ENCODE assay signal across 5 fruit fly cellular contexts in the genomic region with DNA sequence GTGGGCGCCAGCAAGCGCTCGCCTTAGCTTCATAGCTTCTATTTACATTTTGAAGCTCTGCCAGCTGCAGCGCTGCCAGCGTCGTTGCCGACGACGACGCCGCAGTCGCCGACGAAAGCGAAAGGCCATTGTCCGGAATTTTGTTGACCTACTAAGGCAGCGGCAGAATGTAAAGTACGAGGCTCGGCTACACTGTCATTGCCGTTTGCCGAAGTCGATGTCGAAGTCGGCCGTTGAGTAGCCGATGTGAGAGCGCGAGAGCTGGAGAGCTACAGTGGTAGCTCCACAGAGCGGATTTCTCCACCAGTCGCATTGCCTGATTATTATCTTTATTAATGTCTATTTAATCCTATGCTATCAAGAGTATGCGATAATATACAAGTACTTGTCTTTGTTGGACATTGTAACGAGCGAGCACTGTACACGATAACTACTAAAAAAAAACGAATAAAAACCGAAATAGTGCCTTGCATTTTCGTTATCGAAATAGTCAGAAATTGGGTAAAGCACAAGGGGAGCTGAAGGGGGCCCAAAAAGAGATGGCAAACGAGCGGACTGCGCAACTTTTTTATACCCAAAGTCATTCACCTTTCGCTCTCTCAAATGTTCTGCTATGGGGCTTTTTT.
TF ChIP-seq lines count a peak whose summit lies in the region.

No protein-coding gene starts in this region.

TF ChIP-seq in whole organism, adult, 20 proteins besides CTCF, POLR2A, EP300 and RAD21 (continued from another document):
- TF ChIP-seq bab1 (GFP tag; optimal IDR thresholded peaks at IDR 0.05; lab: Kevin White, UChicago) (peak; percentile 94), Crg-1 (GFP tag; optimal IDR thresholded peaks at IDR 0.05; lab: Kevin White, UChicago) (peak; percentile 82), Hr96 (GFP tag; optimal IDR thresholded peaks at IDR 0.05; lab: Kevin White, UChicago) (peak; percentile 95), ovo (GFP tag; optimal IDR thresholded peaks at IDR 0.05; lab: Kevin White, UChicago) (peak; percentile 55)

TF ChIP-seq in whole organism, embryonic, 481 proteins besides CTCF, POLR2A, EP300 and RAD21 (continued from another document and continues in another):
- TF ChIP-seq CG2202 (tag; optimal IDR thresholded peaks at IDR 0.05; lab: Kevin White, UChicago) (peak; percentile 42), H15 (GFP tag; IDR thresholded peaks at IDR 0.05; lab: Robert Waterston, UW) (peak; percentile 95), z (GFP tag; IDR thresholded peaks at IDR 0.05; lab: Robert Waterston, UW) (peak; percentile 48; the same call in 1 of the 3 replicates), ken (GFP tag; IDR thresholded peaks at IDR 0.05; lab: Robert Waterston, UW) (peak; percentile 98), ranshi (GFP tag; IDR thresholded peaks at IDR 0.05; lab: Robert Waterston, UW) (peak; percentile 96), dimm (GFP tag; IDR thresholded peaks at IDR 0.05; lab: Robert Waterston, UW) (peak; percentile 89), Mad (GFP tag; optimal IDR thresholded peaks at IDR 0.05; lab: Kevin White, UChicago) (peak; percentile 91), ash1 (GFP tag; optimal IDR thresholded peaks at IDR 0.05; lab: Kevin White, UChicago) (peak; percentile 32), sqz (GFP tag; optimal IDR thresholded peaks at IDR 0.05; lab: Kevin White, UChicago) (peak; percentile 97), yki (optimal IDR thresholded peaks at IDR 0.05; lab: Kevin White, UChicago) (no peak), CG13287 (GFP tag; IDR thresholded peaks at IDR 0.05; lab: Robert Waterston, UW; ENCODE audit: partially characterized antibody) (0 out of 2 replicates have a peak, but pooled peaks have one; percentile 24), tna (GFP tag; IDR thresholded peaks at IDR 0.05; lab: Robert Waterston, UW; ENCODE audit: partially characterized antibody) (no peak), CG15269 (tag; optimal IDR thresholded peaks at IDR 0.05; lab: Kevin White, UChicago) (peak; percentile 97), chm (GFP tag; IDR thresholded peaks at IDR 0.05; lab: Robert Waterston, UW) (peak; percentile 93), Doc2 (GFP tag; IDR thresholded peaks at IDR 0.05; lab: Robert Waterston, UW) (peak; percentile 87), B-H1 (GFP tag; IDR thresholded peaks at IDR 0.05; lab: Robert Waterston, UW) (peak; percentile 94), Aef1 (GFP tag; IDR thresholded peaks at IDR 0.05; lab: Robert Waterston, UW) (peak; percentile 97), CG33557 (GFP tag; optimal IDR thresholded peaks at IDR 0.05; lab: Kevin White, UChicago) (peak; percentile 13), Camta (GFP tag; optimal IDR thresholded peaks at IDR 0.05; lab: Kevin White, UChicago) (peak; percentile 88), chif (GFP tag; optimal IDR thresholded peaks at IDR 0.05; lab: Kevin White, UChicago) (peak; percentile 88 to 94), pzg (GFP tag; optimal IDR thresholded peaks at IDR 0.05; lab: Kevin White, UChicago) (peak; percentile 8), Nf-YB (GFP tag; optimal IDR thresholded peaks at IDR 0.05; lab: Kevin White, UChicago) (peak; percentile 74), Hmx (GFP tag; optimal IDR thresholded peaks at IDR 0.05; lab: Kevin White, UChicago) (peak; percentile 71), CG10366 (GFP tag; IDR thresholded peaks at IDR 0.05; lab: Robert Waterston, UW) (peak; percentile 97), br (optimal IDR thresholded peaks at IDR 0.05; lab: Kevin White, UChicago) (no peak), scrt (GFP tag; optimal IDR thresholded peaks at IDR 0.05; lab: Kevin White, UChicago) (peak; percentile 87), CG17328 (GFP tag; IDR thresholded peaks at IDR 0.05; lab: Robert Waterston, UW) (peak; percentile 94), Drgx (GFP tag; IDR thresholded peaks at IDR 0.05; lab: Robert Waterston, UW) (peak; percentile 97), rib (GFP tag; IDR thresholded peaks at IDR 0.05; lab: Robert Waterston, UW) (peak; percentile 84)

TF ChIP-seq in whole organism, prepupa, 60 proteins besides CTCF, POLR2A, EP300 and RAD21 (continued from another document and continues in another):
- TF ChIP-seq dac (GFP tag; optimal IDR thresholded peaks at IDR 0.05; lab: Kevin White, UChicago) (peak; percentile 82), Smox (GFP tag; optimal IDR thresholded peaks at IDR 0.05; lab: Kevin White, UChicago) (peak; percentile 72), esn (GFP tag; optimal IDR thresholded peaks at IDR 0.05; lab: Kevin White, UChicago) (peak; percentile 82), CG6276 (GFP tag; optimal IDR thresholded peaks at IDR 0.05; lab: Kevin White, UChicago) (peak; percentile 91), CG10669 (GFP tag; optimal IDR thresholded peaks at IDR 0.05; lab: Kevin White, UChicago) (peak; percentile 55), Eip75B (GFP tag; optimal IDR thresholded peaks at IDR 0.05; lab: Kevin White, UChicago) (peak; percentile 84), fd85E (GFP tag; optimal IDR thresholded peaks at IDR 0.05; lab: Kevin White, UChicago) (peak; percentile 38), CG3919 (GFP tag; optimal IDR thresholded peaks at IDR 0.05; lab: Kevin White, UChicago) (peak; percentile 90), CG32006 (GFP tag; optimal IDR thresholded peaks at IDR 0.05; lab: Kevin White, UChicago) (peak; percentile 92), fkh (GFP tag; optimal IDR thresholded peaks at IDR 0.05; lab: Kevin White, UChicago) (peak; percentile 74), CG1621 (tag; optimal IDR thresholded peaks at IDR 0.05; lab: Kevin White, UChicago) (peak; percentile 27), CG3032 (tag; optimal IDR thresholded peaks at IDR 0.05; lab: Kevin White, UChicago) (peak; percentile 44), Eip78C (GFP tag; lab: Kevin White, UChicago) (peak; percentile 96), achi (GFP tag; optimal IDR thresholded peaks at IDR 0.05; lab: Kevin White, UChicago) (peak; percentile 85), Ets21C (GFP tag; optimal IDR thresholded peaks at IDR 0.05; lab: Kevin White, UChicago) (peak; percentile 59), CG6808 (GFP tag; optimal IDR thresholded peaks at IDR 0.05; lab: Kevin White, UChicago) (peak; percentile 27), CG6163 (GFP tag; IDR thresholded peaks at IDR 0.05; lab: Robert Waterston, UW) (peak; percentile 95), svp (GFP tag; lab: Kevin White, UChicago) (peak; percentile 91), cyc (GFP tag; optimal IDR thresholded peaks at IDR 0.05; lab: Kevin White, UChicago) (peak; percentile 81), CG15336 (GFP tag; IDR thresholded peaks at IDR 0.05; lab: Robert Waterston, UW) (peak; percentile 95), Hr39 (GFP tag; optimal IDR thresholded peaks at IDR 0.05; lab: Kevin White, UChicago) (peak; percentile 82), CG8632 (GFP tag; optimal IDR thresholded peaks at IDR 0.05; lab: Kevin White, UChicago) (peak; percentile 82), CG6854 (GFP tag; optimal IDR thresholded peaks at IDR 0.05; lab: Kevin White, UChicago) (peak; percentile 1), salr (GFP tag; optimal IDR thresholded peaks at IDR 0.05; lab: Kevin White, UChicago) (peak; percentile 30 to 75), topi (GFP tag; optimal IDR thresholded peaks at IDR 0.05; lab: Kevin White, UChicago) (peak; percentile 76), vri (GFP tag; optimal IDR thresholded peaks at IDR 0.05; lab: Kevin White, UChicago) (peak; percentile 69), CG8119 (GFP tag; IDR thresholded peaks at IDR 0.05; lab: Robert Waterston, UW) (peak; percentile 93), CG6792 (GFP tag; optimal IDR thresholded peaks at IDR 0.05; lab: Kevin White, UChicago) (peak; percentile 88), CG11902 (GFP tag; optimal IDR thresholded peaks at IDR 0.05; lab: Kevin White, UChicago) (peak; percentile 88), spab (GFP tag; optimal IDR thresholded peaks at IDR 0.05; lab: Kevin White, UChicago) (peak; percentile 38), CG34406 (GFP tag; optimal IDR thresholded peaks at IDR 0.05; lab: Kevin White, UChicago) (peak; percentile 81)

TF ChIP-seq in whole organism, pupa, 21 proteins besides CTCF, POLR2A, EP300 and RAD21 (continued from another document):
- TF ChIP-seq CG4496 (GFP tag; IDR thresholded peaks at IDR 0.05; lab: Robert Waterston, UW) = peak; percentile 98
- peak; percentile 58 for TF ChIP-seq CG8159 (tag; optimal IDR thresholded peaks at IDR 0.05; lab: Kevin White, UChicago)
TF ChIP-seq in whole organism, pupa: peak in this region for 19.

TF ChIP-seq in whole organism, wandering third instar larva, 38 proteins besides CTCF, POLR2A, EP300 and RAD21 (continued from another document):
- TF ChIP-seq Myc (optimal IDR thresholded peaks at IDR 0.05; lab: Kevin White, UChicago) (no peak), ey (GFP tag; optimal IDR thresholded peaks at IDR 0.05; lab: Kevin White, UChicago) (peak; percentile 84), brk (GFP tag; optimal IDR thresholded peaks at IDR 0.05; lab: Kevin White, UChicago) (peak; percentile 15), dmrt93B (GFP tag; optimal IDR thresholded peaks at IDR 0.05; lab: Kevin White, UChicago) (peak; percentile 42), Mio (GFP tag; optimal IDR thresholded peaks at IDR 0.05; lab: Kevin White, UChicago) (no peak), Rel (GFP tag; optimal IDR thresholded peaks at IDR 0.05; lab: Kevin White, UChicago) (no peak), Rel (tag; optimal IDR thresholded peaks at IDR 0.05; lab: Kevin White, UChicago) (peak; percentile 40), psq (GFP tag; optimal IDR thresholded peaks at IDR 0.05; lab: Kevin White, UChicago) (peak; percentile 75), woc (GFP tag; optimal IDR thresholded peaks at IDR 0.05; lab: Kevin White, UChicago) (peak; percentile 63), rgr (GFP tag; optimal IDR thresholded peaks at IDR 0.05; lab: Kevin White, UChicago) (peak; percentile 76), fru (GFP tag; optimal IDR thresholded peaks at IDR 0.05; lab: Kevin White, UChicago) (peak; percentile 86), CrebA (GFP tag; optimal IDR thresholded peaks at IDR 0.05; lab: Kevin White, UChicago; ENCODE audit: borderline replicate concordance) (no peak), sage (GFP tag; optimal IDR thresholded peaks at IDR 0.05; lab: Kevin White, UChicago) (peak; percentile 60), Abd-B (GFP tag; optimal IDR thresholded peaks at IDR 0.05; lab: Kevin White, UChicago) (no peak), h (GFP tag; optimal IDR thresholded peaks at IDR 0.05; lab: Kevin White, UChicago) (peak; percentile 82), CG32264 (GFP tag; optimal IDR thresholded peaks at IDR 0.05; lab: Kevin White, UChicago) (peak; percentile 37), pan (optimal IDR thresholded peaks at IDR 0.05; lab: Kevin White, UChicago) (no peak), br (GFP tag; optimal IDR thresholded peaks at IDR 0.05; lab: Kevin White, UChicago) (peak; percentile 75), foxo (GFP tag; optimal IDR thresholded peaks at IDR 0.05; lab: Kevin White, UChicago) (peak in 1 of 2 experiments; percentile 83)
